Worm (Caenorhabditis elegans): ENCODE results near the gene F44A6.5.

DNA sequence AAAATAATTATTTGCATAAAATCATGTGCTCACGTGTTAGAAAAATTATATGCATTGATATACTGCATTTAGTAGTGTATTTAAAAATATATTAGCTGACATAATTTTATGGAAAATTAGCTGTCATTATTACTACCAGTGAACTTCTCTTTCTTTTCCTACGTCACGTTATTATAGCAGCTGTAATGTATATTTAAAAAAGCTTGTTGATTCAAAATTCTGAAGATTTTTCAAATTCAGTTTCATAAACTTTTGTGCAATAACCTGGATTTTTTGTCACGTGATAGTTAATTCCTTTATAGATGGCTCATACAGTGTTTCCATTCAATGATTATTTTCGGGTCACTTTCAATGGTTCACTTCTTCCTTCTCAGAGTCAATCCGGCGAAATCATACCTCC, 6.3 kb downstream of the F44A6.5 start, which contains the start of gene F44A6.3:
- no peak for TF ChIP-seq T07F8.4 (tag; optimal IDR thresholded peaks at IDR 0.05)
- TF ChIP-seq him-1 (tag; optimal IDR thresholded peaks at IDR 0.05) = no peak
- TF ChIP-seq zim-3 (tag; optimal IDR thresholded peaks at IDR 0.05) = no peak
- no peak for TF ChIP-seq bed-2 (GFP tag; IDR thresholded peaks at IDR 0.05)
- TF ChIP-seq ceh-58 (GFP tag; IDR thresholded peaks at IDR 0.05) = no peak
- no peak for TF ChIP-seq ama-1 (optimal IDR thresholded peaks at IDR 0.05)
- TF ChIP-seq ama-1 (GFP tag; optimal IDR thresholded peaks at IDR 0.05) = no peak
